Worm (Caenorhabditis elegans) whole organism, late embryonic: ENCODE data around the gene F11E6.4.

ENCODE experiments used
- ets-4 ChIP-seq: sonication (generic microtip); optimal IDR thresholded peaks from 2 replicates; lab custom pipeline; 2016; ENCODE audit warnings: missing genetic modification characterization, missing compliant biosample characterization
- fkh-10 ChIP-seq: fragments of 150-350 bp; optimal IDR thresholded peaks from 2 replicates; lab custom pipeline; 2014; ENCODE audit warnings: missing biosample characterization, missing genetic modification reagents, missing genetic modification characterization
- pha-4 ChIP-seq: fragments of 150-350 bp; optimal IDR thresholded peaks from 2 replicates; lab custom pipeline; 2018; ENCODE audit warnings: missing biosample characterization, missing genetic modification reagents, missing genetic modification characterization

ce11 chrIV:17475743-17476142, 5.6 kb upstream of the F11E6.4 start, which contains the start of gene grl-24:
- TF ChIP-seq ets-4 (tag; lab: Kevin White, UChicago) (no peak), fkh-10 (GFP tag; lab: Kevin White, UChicago) (no peak), pha-4 (no peak)
